Worm (Caenorhabditis elegans) whole organism, L1 larva: ENCODE data around the gene F26F4.6.

Experiments
- C04F5.9 ChIP-seq: sonication (generic microtip); optimal IDR thresholded peaks from 2 replicates; lab custom pipeline; 2016; ENCODE audit warnings: missing genetic modification characterization, missing compliant biosample characterization
- C16A3.4 ChIP-seq: fragments of 150-350 bp; optimal IDR thresholded peaks from 2 replicates; lab custom pipeline; 2014; ENCODE audit warnings: missing biosample characterization, missing genetic modification characterization
- F16B12.6 ChIP-seq: fragments of 150-350 bp; optimal IDR thresholded peaks from 2 replicates; lab custom pipeline; 2014; ENCODE audit warnings: missing biosample characterization, missing genetic modification characterization
- Y116A8C.19 ChIP-seq: sonication (generic microtip); optimal IDR thresholded peaks from 2 replicates; lab custom pipeline; 2016; ENCODE audit warnings: missing compliant biosample characterization, missing genetic modification characterization, borderline replicate concordance
- alr-1 ChIP-seq: fragments of 200-800 bp; sonication (Bioruptor generic); optimal IDR thresholded peaks from 2 replicates; lab custom pipeline; 2018; ENCODE audit warnings: borderline replicate concordance, mild to moderate bottlenecking, missing genetic modification characterization, missing compliant biosample characterization
- ama-1 ChIP-seq: fragments of 150-350 bp; optimal IDR thresholded peaks from 2 replicates; lab custom pipeline; 2014
- blmp-1 ChIP-seq: fragments of 150-350 bp; optimal IDR thresholded peaks from 2 replicates; lab custom pipeline; 2014; ENCODE audit warnings: missing biosample characterization, missing genetic modification characterization
- ceh-63 ChIP-seq: fragments of 200-800 bp; sonication (Bioruptor generic); optimal IDR thresholded peaks from 2 replicates; lab custom pipeline; 2018; ENCODE audit warnings: mild to moderate bottlenecking, missing genetic modification characterization, missing compliant biosample characterization
- ceh-82 ChIP-seq, 3 experiments: fragments of 150-350 bp in 1 of 3; sonication (generic microtip) in 2 of 3; optimal IDR thresholded peaks; 2 replicates each; lab custom pipeline; 2014 to 2017; ENCODE audit warnings: missing biosample characterization in 3 of 3, missing genetic modification characterization in 3 of 3
- ceh-88 ChIP-seq: fragments of 200-800 bp; sonication (Bioruptor generic); IDR thresholded peaks from 2 replicates; pipeline ENCODE4 v1.3.6; 2022; ENCODE audit warnings: missing genetic modification characterization, missing compliant biosample characterization
- ceh-90 ChIP-seq: sonication (generic microtip); optimal IDR thresholded peaks from 2 replicates; lab custom pipeline; 2016; ENCODE audit warnings: missing genetic modification characterization, missing compliant biosample characterization
- ces-1 ChIP-seq: fragments of 150-350 bp; optimal IDR thresholded peaks from 2 replicates; lab custom pipeline; 2014; ENCODE audit warnings: missing biosample characterization, missing genetic modification reagents, missing genetic modification characterization
- dpl-1 ChIP-seq, 3 experiments: fragments of 150-350 bp in 2 of 3; sonication (generic microtip) in 1 of 3; optimal IDR thresholded peaks; 2 replicates each; lab custom pipeline; 2014 to 2017; ENCODE audit warnings: missing biosample characterization in 3 of 3, missing genetic modification characterization in 3 of 3, missing genetic modification reagents in 3 of 3
- dsc-1 ChIP-seq: sonication (generic microtip); optimal IDR thresholded peaks from 2 replicates; lab custom pipeline; 2016; ENCODE audit warnings: mild to moderate bottlenecking, missing genetic modification characterization, missing compliant biosample characterization
- efl-1 ChIP-seq, 4 experiments: fragments of 150-350 bp; optimal IDR thresholded peaks in 3 of 4; peaks in 1 of 4; 1 replicate in 1 of 4; 2 replicates in 3 of 4; lab custom pipeline; 2014; ENCODE audit warnings: missing biosample characterization in 2 of 4, missing genetic modification characterization in 2 of 4, missing genetic modification reagents in 2 of 4
- efl-3 ChIP-seq: fragments of 200-800 bp; sonication (Bioruptor generic); optimal IDR thresholded peaks from 2 replicates; lab custom pipeline; 2018; ENCODE audit warnings: mild to moderate bottlenecking, missing genetic modification characterization, missing compliant biosample characterization
- egl-13 ChIP-seq: sonication (generic microtip); optimal IDR thresholded peaks from 2 replicates; lab custom pipeline; 2016; ENCODE audit warnings: missing genotype, missing genetic modification reagents, missing genetic modification characterization, missing compliant biosample characterization
- elt-2 ChIP-seq: sonication (generic microtip); optimal IDR thresholded peaks from 2 replicates; lab custom pipeline; 2016; ENCODE audit warnings: missing genetic modification characterization, mild to moderate bottlenecking, inconsistent platforms, missing compliant biosample characterization, missing genetic modification reagents
- fkh-4 ChIP-seq: sonication (generic microtip); optimal IDR thresholded peaks from 2 replicates; lab custom pipeline; 2016; ENCODE audit warnings: missing compliant biosample characterization, missing genetic modification characterization, borderline replicate concordance
- fkh-8 ChIP-seq: sonication (generic microtip); optimal IDR thresholded peaks from 2 replicates; lab custom pipeline; 2016; ENCODE audit warnings: mild to moderate bottlenecking, missing genetic modification characterization, missing compliant biosample characterization
- hpl-2 ChIP-seq: fragments of 150-350 bp; optimal IDR thresholded peaks from 2 replicates; lab custom pipeline; 2014; ENCODE audit warnings: missing biosample characterization, missing genetic modification reagents, missing genetic modification characterization
- irx-1 ChIP-seq: sonication (generic microtip); optimal IDR thresholded peaks from 2 replicates; lab custom pipeline; 2016; ENCODE audit warnings: missing genetic modification characterization, missing compliant biosample characterization
- isw-1 ChIP-seq: fragments of 200-800 bp; sonication (Bioruptor generic); IDR thresholded peaks from 2 replicates; pipeline ENCODE4 v1.3.6; 2022; ENCODE audit warnings: missing genetic modification characterization, missing compliant biosample characterization
- jun-1 ChIP-seq: fragments of 150-350 bp; optimal IDR thresholded peaks from 2 replicates; lab custom pipeline; 2014; ENCODE audit warnings: missing biosample characterization, missing genetic modification reagents, missing genetic modification characterization
- lin-13 ChIP-seq: fragments of 150-350 bp; optimal IDR thresholded peaks from 2 replicates; lab custom pipeline; 2014; ENCODE audit warnings: missing biosample characterization, missing genetic modification reagents, missing genetic modification characterization
- lin-14 ChIP-seq: fragments of 200-800 bp; sonication (Bioruptor generic); optimal IDR thresholded peaks from 2 replicates; lab custom pipeline; 2018; ENCODE audit warnings: mild to moderate bottlenecking, missing genetic modification characterization, moderate library complexity, missing compliant biosample characterization
- lin-15B ChIP-seq: fragments of 150-350 bp; sonication (generic microtip); optimal IDR thresholded peaks from 3 replicates; lab custom pipeline; 2014; ENCODE audit warnings: missing biosample characterization, missing genetic modification characterization
- lin-35 ChIP-seq, 2 experiments: fragments of 150-350 bp; optimal IDR thresholded peaks; 2 replicates each; lab custom pipeline; 2014; ENCODE audit warnings: missing biosample characterization in 2 of 2, missing genetic modification characterization in 2 of 2, missing genetic modification reagents in 2 of 2
- lir-3 ChIP-seq: sonication (generic microtip); optimal IDR thresholded peaks from 2 replicates; lab custom pipeline; 2016; ENCODE audit warnings: mild to moderate bottlenecking, missing genetic modification characterization, moderate library complexity, missing compliant biosample characterization; ENCODE audit not compliant: poor library complexity
- lsy-2 ChIP-seq, 2 experiments: fragments of 150-350 bp; optimal IDR thresholded peaks; 2 replicates each; lab custom pipeline; 2014; ENCODE audit warnings: missing biosample characterization in 2 of 2, missing genetic modification characterization in 2 of 2
- mep-1 ChIP-seq: fragments of 150-350 bp; optimal IDR thresholded peaks from 2 replicates; lab custom pipeline; 2014; ENCODE audit warnings: missing biosample characterization, missing genetic modification characterization
- nhr-19 ChIP-seq: fragments of 200-800 bp; sonication (Bioruptor generic); conservative IDR thresholded peaks from 2 replicates; pipeline ENCODE4 v1.3.6; 2022; ENCODE audit warnings: missing genetic modification characterization, missing compliant biosample characterization
- nhr-20 ChIP-seq: sonication (generic microtip); optimal IDR thresholded peaks from 2 replicates; lab custom pipeline; 2016; ENCODE audit warnings: mild to moderate bottlenecking, missing genetic modification characterization, missing compliant biosample characterization
- nhr-28 ChIP-seq: fragments of 150-350 bp; optimal IDR thresholded peaks from 2 replicates; lab custom pipeline; 2014; ENCODE audit warnings: missing biosample characterization, missing genetic modification characterization
- nhr-47 ChIP-seq: sonication (generic microtip); optimal IDR thresholded peaks from 2 replicates; lab custom pipeline; 2016; ENCODE audit warnings: mild to moderate bottlenecking, missing genetic modification characterization, moderate library complexity, missing compliant biosample characterization
- nhr-71 ChIP-seq: sonication (generic microtip); optimal IDR thresholded peaks from 2 replicates; lab custom pipeline; 2016; ENCODE audit warnings: mild to moderate bottlenecking, missing genetic modification characterization, moderate library complexity, missing compliant biosample characterization
- nhr-76 ChIP-seq: sonication (generic microtip); optimal IDR thresholded peaks from 2 replicates; lab custom pipeline; 2017; ENCODE audit warnings: missing biosample characterization, missing genetic modification characterization
- nhr-85 ChIP-seq: sonication (generic microtip); peaks from one replicate; lab custom pipeline; 2016; ENCODE audit warnings: missing genetic modification characterization, inconsistent platforms, missing compliant biosample characterization
- nhr-90 ChIP-seq: sonication (generic microtip); optimal IDR thresholded peaks from 2 replicates; lab custom pipeline; 2016; ENCODE audit warnings: mild to moderate bottlenecking, missing genetic modification characterization, missing compliant biosample characterization; ENCODE audit not compliant: poor library complexity
- pax-3 ChIP-seq: fragments of 200-800 bp; sonication (Bioruptor generic); optimal IDR thresholded peaks from 2 replicates; lab custom pipeline; 2018; ENCODE audit warnings: mild to moderate bottlenecking, missing genetic modification characterization, moderate library complexity, missing compliant biosample characterization
- rnt-1 ChIP-seq: sonication (generic microtip); optimal IDR thresholded peaks from 2 replicates; lab custom pipeline; 2016; ENCODE audit warnings: mild to moderate bottlenecking, missing genetic modification characterization, moderate library complexity, missing compliant biosample characterization
- skn-1 ChIP-seq: fragments of 150-350 bp; optimal IDR thresholded peaks from 2 replicates; lab custom pipeline; 2014; ENCODE audit warnings: missing biosample characterization, missing genetic modification characterization
- snpc-4 ChIP-seq: fragments of 150-350 bp; optimal IDR thresholded peaks from 2 replicates; lab custom pipeline; 2014; ENCODE audit warnings: missing biosample characterization, missing genetic modification characterization
- snu-23 ChIP-seq: sonication (generic microtip); optimal IDR thresholded peaks from 2 replicates; lab custom pipeline; 2016; ENCODE audit warnings: missing genetic modification characterization, missing compliant biosample characterization
- sox-4 ChIP-seq: sonication (generic microtip); optimal IDR thresholded peaks from 2 replicates; lab custom pipeline; 2016; ENCODE audit warnings: missing genetic modification characterization, missing compliant biosample characterization
- swsn-7 ChIP-seq: sonication (generic microtip); optimal IDR thresholded peaks from 2 replicates; lab custom pipeline; 2016; ENCODE audit warnings: missing genetic modification characterization, missing compliant biosample characterization
- tbx-2 ChIP-seq: sonication (generic microtip); optimal IDR thresholded peaks from 2 replicates; lab custom pipeline; 2016; ENCODE audit warnings: missing genetic modification characterization, missing compliant biosample characterization
- unc-130 ChIP-seq: fragments of 150-350 bp; optimal IDR thresholded peaks from 2 replicates; lab custom pipeline; 2017; ENCODE audit warnings: missing biosample characterization, missing genetic modification characterization, inconsistent platforms
- unc-30 ChIP-seq: sonication (generic microtip); optimal IDR thresholded peaks from 2 replicates; lab custom pipeline; 2017; ENCODE audit warnings: missing biosample characterization, missing genetic modification characterization
- unc-86 ChIP-seq: sonication (generic microtip); optimal IDR thresholded peaks from 2 replicates; lab custom pipeline; 2016; ENCODE audit warnings: missing genetic modification characterization, missing compliant biosample characterization
- xbp-1 ChIP-seq: sonication (generic microtip); optimal IDR thresholded peaks from 2 replicates; lab custom pipeline; 2016; ENCODE audit warnings: missing genetic modification characterization, missing compliant biosample characterization
- ztf-11 ChIP-seq, 2 experiments: sonication (generic microtip); optimal IDR thresholded peaks; 2 replicates each; lab custom pipeline; 2016 to 2017; ENCODE audit warnings: missing genetic modification characterization in 2 of 2, missing biosample characterization in 1 of 2, missing compliant biosample characterization in 1 of 2

Gene F26F4.6

ce11 chrIII:4930154-4930679, 36.8 kb upstream of the F26F4.6 start, which contains the start of gene set-2:
Gene set-2 (minus strand): TSS chrIII:4930204.
- TF ChIP-seq ces-1 (no peak), lin-35 (GFP tag; optimal IDR thresholded peaks at IDR 0.05; lab: Kevin White, UChicago) (peak; percentile 95 to 96), nhr-76 (tag; lab: Kevin White, UChicago) (no peak), lir-3 (tag; lab: Kevin White, UChicago) (peak; percentile 93), ceh-90 (tag; lab: Kevin White, UChicago) (peak; percentile 91), efl-3 (GFP tag; lab: Kevin White, UChicago) (no peak), ceh-63 (GFP tag; lab: Kevin White, UChicago) (no peak), dpl-1 (GFP tag; optimal IDR thresholded peaks at IDR 0.05; lab: Kevin White, UChicago) (peak; percentile 87 to 93 (median 92)), fkh-8 (peak; percentile 62), elt-2 (peak; percentile 1), unc-86 (tag; lab: Kevin White, UChicago) (peak; percentile 25), blmp-1 (tag; lab: Kevin White, UChicago) (peak; percentile 44), nhr-28 (tag; lab: Kevin White, UChicago) (no peak), ama-1 (lab: Kevin White, UChicago) (no peak), mep-1 (tag; lab: Kevin White, UChicago) (peak; percentile 55), rnt-1 (peak; percentile 97), F16B12.6 (tag; lab: Kevin White, UChicago) (peak; percentile 54), egl-13 (tag; lab: Kevin White, UChicago) (peak; percentile 73), isw-1 (GFP tag; lab: Robert Waterston, UW) (peak; percentile 70), ceh-82 (tag; optimal IDR thresholded peaks at IDR 0.05; lab: Kevin White, UChicago) (peak; percentile 16 to 44 (median 27)), tbx-2 (tag; lab: Kevin White, UChicago) (peak; percentile 85), ztf-11 (tag; optimal IDR thresholded peaks at IDR 0.05; lab: Kevin White, UChicago) (peak in 1 of 2 experiments; percentile 88), snpc-4 (tag; lab: Kevin White, UChicago) (peak; percentile 38), unc-30 (tag; lab: Kevin White, UChicago) (no peak), unc-130 (no peak), lin-14 (peak; percentile 63), efl-1 (optimal IDR thresholded peaks at IDR 0.05; lab: Kevin White, UChicago) (peak; percentile 93 to 95), efl-1 (GFP tag; optimal IDR thresholded peaks at IDR 0.05 in 1 of 2; lab: Kevin White, UChicago) (peak; percentile 93 to 99), nhr-19 (GFP tag; lab: Robert Waterston, UW) (peak; percentile 76), xbp-1 (tag; lab: Kevin White, UChicago) (peak; percentile 75), hpl-2 (GFP tag; lab: Kevin White, UChicago) (no peak), irx-1 (peak; percentile 87), pax-3 (tag; lab: Kevin White, UChicago) (peak; percentile 78), sox-4 (tag; lab: Kevin White, UChicago) (peak; percentile 70), snu-23 (peak; percentile 74), skn-1 (tag; lab: Kevin White, UChicago) (peak; percentile 54), nhr-90 (peak; percentile 87), nhr-85 (tag; lab: Kevin White, UChicago) (peak; percentile 87), Y116A8C.19 (peak; percentile 28), alr-1 (no peak), jun-1 (peak; percentile 24), nhr-71 (peak; percentile 84), nhr-20 (tag; lab: Kevin White, UChicago) (peak; percentile 65), lin-15B (peak; percentile 73), lin-13 (GFP tag; lab: Kevin White, UChicago) (peak; percentile 39), nhr-47 (tag; lab: Kevin White, UChicago) (peak; percentile 81), lsy-2 (tag; optimal IDR thresholded peaks at IDR 0.05; lab: Kevin White, UChicago) (peak; percentile 62 to 76), C16A3.4 (tag; lab: Kevin White, UChicago) (peak; percentile 22), dsc-1 (peak; percentile 69), ceh-88 (no peak), fkh-4 (tag; lab: Kevin White, UChicago) (peak; percentile 79), swsn-7 (peak; percentile 54), C04F5.9 (tag; lab: Kevin White, UChicago) (peak; percentile 47)
